Fruit fly (Drosophila melanogaster) whole organism, embryonic: ENCODE data around the gene tj.

Source experiments
- ATbp ChIP-seq: fragments of 200-800 bp; sonication (Bioruptor generic); optimal IDR thresholded peaks from 2 replicates; lab custom pipeline; 2017; ENCODE audit warnings: missing biosample characterization, mild to moderate bottlenecking, missing genetic modification characterization, missing genetic modification reagents
- Aef1 ChIP-seq: fragments of 200-800 bp; sonication (Bioruptor generic); IDR thresholded peaks from 3 replicates; pipeline ENCODE4 v1.3.6; 2022; ENCODE audit warnings: missing biosample characterization, missing genetic modification characterization
- CG11247 ChIP-seq: fragments of 200-800 bp; sonication (Bioruptor generic); IDR thresholded peaks from 2 replicates; pipeline ENCODE4 v1.3.6; 2022; ENCODE audit warnings: missing biosample characterization, missing genetic modification characterization
- CG11504 ChIP-seq: fragments of 200-800 bp; sonication (Bioruptor generic); optimal IDR thresholded peaks from 3 replicates; lab custom pipeline; 2019; ENCODE audit warnings: missing biosample characterization, mild to moderate bottlenecking, missing genetic modification characterization, moderate library complexity
- CG15514 ChIP-seq: fragments of 200-800 bp; sonication (Bioruptor generic); optimal IDR thresholded peaks from 3 replicates; lab custom pipeline; 2017; ENCODE audit warnings: missing biosample characterization, missing genetic modification characterization, mild to moderate bottlenecking, moderate library complexity, missing genetic modification reagents
- CG17912 ChIP-seq: fragments of 200-800 bp; sonication (Bioruptor generic); optimal IDR thresholded peaks from 2 replicates; lab custom pipeline; 2018; ENCODE audit warnings: missing biosample characterization, mild to moderate bottlenecking, missing genetic modification characterization
- CG2889 ChIP-seq: fragments of 200-800 bp; sonication (Bioruptor generic); IDR thresholded peaks from 3 replicates; pipeline ENCODE4 v1.3.6; 2022; ENCODE audit warnings: missing biosample characterization, missing genetic modification characterization
- CG4282 ChIP-seq: fragments of 200-800 bp; sonication (Bioruptor generic); optimal IDR thresholded peaks from 2 replicates; lab custom pipeline; 2016; ENCODE audit warnings: missing biosample characterization, missing genetic modification characterization
- CG4360 ChIP-seq: fragments of 200-800 bp; sonication (Bioruptor generic); IDR thresholded peaks from 2 replicates; pipeline ENCODE4 v1.3.6; 2022; ENCODE audit warnings: missing biosample characterization, missing genetic modification characterization
- CG5245 ChIP-seq: fragments of 200-800 bp; sonication (Bioruptor generic); optimal IDR thresholded peaks from 3 replicates; lab custom pipeline; 2016; ENCODE audit warnings: missing biosample characterization, missing genetic modification characterization
- CG7786 ChIP-seq: fragments of 200-800 bp; sonication (Bioruptor generic); optimal IDR thresholded peaks from 2 replicates; lab custom pipeline; 2016; ENCODE audit warnings: missing biosample characterization, missing genetic modification characterization
- D ChIP-seq, 2 experiments: fragments of 200-800 bp in 1 of 2; fragments of >200 bp in 1 of 2; sonication (Bioruptor generic) in 1 of 2; optimal IDR thresholded peaks; 2 replicates in 1 of 2; 3 replicates in 1 of 2; lab custom pipeline; 2017; ENCODE audit warnings: mild to moderate bottlenecking in 1 of 2, missing biosample characterization in 1 of 2, missing genetic modification characterization in 1 of 2, missing genetic modification reagents in 1 of 2
- Deaf1 ChIP-seq: fragments of 200-800 bp; optimal IDR thresholded peaks from 3 replicates; lab custom pipeline; 2019; ENCODE audit warnings: missing biosample characterization, mild to moderate bottlenecking, missing genetic modification characterization, moderate library complexity
- HLH4C ChIP-seq: fragments of 200-800 bp; sonication (Bioruptor generic); IDR thresholded peaks from 3 replicates; pipeline ENCODE4 v1.3.6; 2022; ENCODE audit warnings: missing biosample characterization, missing genetic modification characterization; ENCODE audit not compliant: partially characterized antibody
- HLHmδ ChIP-seq: fragments of 200-800 bp; sonication (Bioruptor generic); optimal IDR thresholded peaks from 2 replicates; lab custom pipeline; 2018; ENCODE audit warnings: missing biosample characterization, mild to moderate bottlenecking, missing genetic modification characterization, moderate library complexity
- Lhr ChIP-seq: fragments of 200-800 bp; sonication (Bioruptor generic); optimal IDR thresholded peaks from 3 replicates; lab custom pipeline; 2017; ENCODE audit warnings: mild to moderate bottlenecking, missing biosample characterization, missing genetic modification reagents, missing genetic modification characterization
- MTF-1 ChIP-seq: fragments of 200-800 bp; sonication (Bioruptor generic); optimal IDR thresholded peaks from 2 replicates; lab custom pipeline; 2018; ENCODE audit warnings: missing biosample characterization, mild to moderate bottlenecking, missing genetic modification characterization, borderline replicate concordance
- NC2α ChIP-seq: fragments of 200-800 bp; sonication (Bioruptor generic); optimal IDR thresholded peaks from 2 replicates; lab custom pipeline; 2016; ENCODE audit warnings: missing biosample characterization, missing genetic modification characterization
- NFAT ChIP-seq: fragments of 200-800 bp; sonication (Bioruptor generic); IDR thresholded peaks from 2 replicates; pipeline ENCODE4 v1.3.6; 2022; ENCODE audit warnings: missing biosample characterization, missing genetic modification characterization
- Nf-YB ChIP-seq: fragments of 200-800 bp; sonication (Bioruptor generic); optimal IDR thresholded peaks from 3 replicates; lab custom pipeline; 2019; ENCODE audit warnings: missing biosample characterization, mild to moderate bottlenecking, missing genetic modification characterization, moderate library complexity
- Nf-YC ChIP-seq: fragments of 200-800 bp; optimal IDR thresholded peaks from 3 replicates; lab custom pipeline; 2019; ENCODE audit warnings: missing biosample characterization, mild to moderate bottlenecking, missing genetic modification characterization, moderate library complexity
- Optix ChIP-seq: fragments of 200-800 bp; sonication (Bioruptor generic); IDR thresholded peaks from 3 replicates; pipeline ENCODE4 v1.3.6; 2022; ENCODE audit warnings: missing biosample characterization, missing genetic modification characterization
- TFAM ChIP-seq: fragments of 200-800 bp; sonication (Bioruptor generic); optimal IDR thresholded peaks from 2 replicates; lab custom pipeline; 2017; ENCODE audit warnings: missing biosample characterization, missing genetic modification characterization, inconsistent platforms
- Trl ChIP-seq, 3 experiments: fragments of >200 bp in 2 of 3; fragments of 200-800 bp in 1 of 3; sonication (Bioruptor generic) in 1 of 3; optimal IDR thresholded peaks; 2 replicates in 1 of 3; 3 replicates in 2 of 3; lab custom pipeline; 2016 to 2017; ENCODE audit warnings: missing biosample characterization in 1 of 3, missing genetic modification characterization in 1 of 3
- abd-A ChIP-seq: fragments of 200-800 bp; sonication (Bioruptor generic); optimal IDR thresholded peaks from 3 replicates; lab custom pipeline; 2019; ENCODE audit warnings: missing biosample characterization, mild to moderate bottlenecking, missing genetic modification characterization, moderate library complexity
- ato ChIP-seq: fragments of 200-800 bp; sonication (Bioruptor generic); IDR thresholded peaks from 2 replicates; pipeline ENCODE4 v1.3.6; 2022; ENCODE audit warnings: missing biosample characterization, missing genetic modification characterization; ENCODE audit not compliant: partially characterized antibody
- cg ChIP-seq: fragments of 200-800 bp; sonication (Bioruptor generic); optimal IDR thresholded peaks from 3 replicates; lab custom pipeline; 2019; ENCODE audit warnings: missing biosample characterization, mild to moderate bottlenecking, missing genetic modification characterization, moderate library complexity
- chinmo ChIP-seq: fragments of 200-800 bp; sonication (Bioruptor generic); IDR thresholded peaks from 4 replicates; pipeline ENCODE4 v1.3.6; 2022; ENCODE audit warnings: missing biosample characterization, missing genetic modification characterization; ENCODE audit not compliant: partially characterized antibody
- crp ChIP-seq, 2 experiments: fragments of 200-800 bp; sonication (Bioruptor generic); optimal IDR thresholded peaks; 2 replicates in 1 of 2; 3 replicates in 1 of 2; lab custom pipeline; 2017; ENCODE audit warnings: missing biosample characterization in 2 of 2, missing genetic modification characterization in 2 of 2, mild to moderate bottlenecking in 1 of 2, moderate library complexity in 1 of 2
- dpn ChIP-seq, 2 experiments: fragments of 200-800 bp; sonication (Bioruptor generic); optimal IDR thresholded peaks; 3 replicates each; lab custom pipeline; 2016; ENCODE audit warnings: missing biosample characterization in 2 of 2, missing genetic modification characterization in 2 of 2
- dysf ChIP-seq: fragments of 200-800 bp; sonication (Bioruptor generic); IDR thresholded peaks from 3 replicates; pipeline ENCODE4 v1.3.6; 2022; ENCODE audit warnings: missing biosample characterization, missing genetic modification characterization
- ems ChIP-seq: fragments of 200-800 bp; sonication (Bioruptor generic); optimal IDR thresholded peaks from 3 replicates; lab custom pipeline; 2016; ENCODE audit warnings: missing biosample characterization, missing genetic modification characterization
- eve ChIP-seq, 2 experiments: fragments of >200 bp; optimal IDR thresholded peaks; 2 replicates each; lab custom pipeline; 2017; ENCODE audit warnings: missing biosample characterization in 2 of 2, missing genetic modification characterization in 2 of 2
- ewg ChIP-seq: fragments of 200-800 bp; sonication (Bioruptor generic); optimal IDR thresholded peaks from 3 replicates; lab custom pipeline; 2017; ENCODE audit warnings: mild to moderate bottlenecking, missing biosample characterization, missing genetic modification reagents, missing genetic modification characterization
- gsb-n ChIP-seq: fragments of 200-800 bp; sonication (Bioruptor generic); optimal IDR thresholded peaks from 3 replicates; lab custom pipeline; 2018; ENCODE audit warnings: missing biosample characterization, mild to moderate bottlenecking, missing genetic modification characterization
- hth ChIP-seq: fragments of >200 bp; optimal IDR thresholded peaks from 2 replicates; lab custom pipeline; 2017; ENCODE audit warnings: inconsistent platforms
- kni ChIP-seq: fragments of 200-800 bp; sonication (Bioruptor generic); optimal IDR thresholded peaks from 3 replicates; lab custom pipeline; 2017; ENCODE audit warnings: mild to moderate bottlenecking, missing biosample characterization, missing genetic modification reagents, missing genetic modification characterization
- mld ChIP-seq: fragments of 200-800 bp; sonication (Bioruptor generic); IDR thresholded peaks from 3 replicates; pipeline ENCODE4 v1.3.6; 2022; ENCODE audit warnings: missing biosample characterization, missing genetic modification characterization; ENCODE audit not compliant: partially characterized antibody
- pho ChIP-seq: fragments of 200-800 bp; sonication (Bioruptor generic); optimal IDR thresholded peaks from 2 replicates; lab custom pipeline; 2016; ENCODE audit warnings: missing biosample characterization, missing genetic modification characterization
- ranshi ChIP-seq: fragments of 200-800 bp; sonication (Bioruptor generic); IDR thresholded peaks from 2 replicates; pipeline ENCODE4 v1.3.6; 2022; ENCODE audit warnings: missing biosample characterization, missing genetic modification characterization
- sens ChIP-seq: fragments of 200-800 bp; sonication (Bioruptor generic); peaks from one replicate; lab custom pipeline; 2016; ENCODE audit warnings: missing biosample characterization, missing genetic modification characterization
- sima ChIP-seq: fragments of 200-800 bp; sonication (Bioruptor generic); optimal IDR thresholded peaks from 2 replicates; lab custom pipeline; 2016; ENCODE audit warnings: missing biosample characterization, missing genetic modification characterization
- slbo ChIP-seq: fragments of 200-800 bp; sonication (Bioruptor generic); IDR thresholded peaks from 2 replicates; pipeline ENCODE4 v1.3.6; 2022; ENCODE audit warnings: missing biosample characterization, missing genetic modification characterization
- tup ChIP-seq: fragments of 200-800 bp; sonication (Bioruptor generic); optimal IDR thresholded peaks from 2 replicates; lab custom pipeline; 2016; ENCODE audit warnings: missing biosample characterization, mild to moderate bottlenecking, missing genetic modification characterization, moderate library complexity
- wor ChIP-seq: fragments of 200-800 bp; sonication (Bioruptor generic); IDR thresholded peaks from 2 replicates; pipeline ENCODE4 v1.3.6; 2022; ENCODE audit warnings: missing biosample characterization, missing genetic modification characterization

tj gene

DNA sequence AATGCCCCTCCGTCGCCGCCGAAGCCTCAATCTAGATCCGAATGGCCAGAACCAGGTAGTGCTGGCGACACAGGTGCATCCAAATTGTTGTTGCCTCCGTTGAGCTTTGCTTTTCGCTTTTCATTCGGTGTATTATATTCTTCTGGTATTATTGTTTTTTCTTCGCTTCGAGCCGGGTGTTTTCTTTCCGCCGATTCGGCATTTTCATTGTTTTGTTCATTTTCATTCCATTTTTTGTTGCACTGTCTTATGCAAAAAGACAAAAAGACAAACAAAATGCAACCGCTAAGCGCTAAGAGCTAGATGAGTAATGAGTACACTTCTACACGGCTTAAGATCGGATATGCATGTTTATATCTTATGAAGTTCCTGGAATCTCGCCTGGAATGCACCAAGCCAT lies 8.2 kb downstream of the tj start (continued):
- TF ChIP-seq Lhr (GFP tag; lab: Kevin White, UChicago) (no peak), crp (GFP tag; optimal IDR thresholded peaks at IDR 0.05; lab: Kevin White, UChicago) (no peak), NFAT (GFP tag; lab: Robert Waterston, UW) (no peak), pho (GFP tag; lab: Kevin White, UChicago) (no peak)

DNA sequence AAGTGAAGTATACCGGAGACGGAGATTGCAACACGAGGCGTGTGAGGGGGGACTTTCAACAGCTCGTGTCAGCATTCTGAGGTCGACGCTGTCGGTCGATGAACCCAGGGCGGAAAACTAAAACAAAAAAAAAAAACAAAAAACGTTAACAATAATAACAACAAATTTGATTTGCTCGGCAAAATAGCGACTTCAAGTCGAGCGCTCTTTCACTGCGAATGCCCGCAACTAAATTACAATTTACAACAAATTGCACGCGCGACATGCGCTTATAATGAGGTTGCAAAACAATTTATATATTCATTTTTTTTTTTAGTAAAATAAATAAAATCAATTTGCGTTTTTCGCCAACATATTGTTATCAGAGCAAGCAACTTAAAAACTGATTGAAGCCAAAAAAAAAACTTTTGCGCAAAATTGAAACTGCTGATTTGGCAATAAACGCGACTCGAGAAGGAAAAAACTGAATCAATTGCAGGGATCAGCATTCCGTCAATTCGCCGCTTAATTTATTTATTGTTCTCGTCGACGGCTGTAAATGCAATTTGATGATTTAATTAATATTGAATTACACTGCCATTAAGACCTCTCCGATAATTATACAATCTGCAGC lies 9.4 kb downstream of the tj start:
- TF ChIP-seq Optix (GFP tag; lab: Robert Waterston, UW) (no peak), TFAM (no peak), dysf (GFP tag; lab: Robert Waterston, UW) (no peak), kni (no peak), tup (no peak), CG2889 (GFP tag; lab: Robert Waterston, UW) (no peak), NC2α (no peak), ems (GFP tag; lab: Kevin White, UChicago) (no peak), CG4282 (GFP tag; lab: Kevin White, UChicago) (no peak), mld (GFP tag; lab: Robert Waterston, UW) (no peak), wor (GFP tag; lab: Robert Waterston, UW) (no peak), hth (lab: Kevin White, UChicago) (no peak), MTF-1 (GFP tag; lab: Kevin White, UChicago) (no peak), HLHmδ (GFP tag; lab: Kevin White, UChicago) (no peak), CG17912 (GFP tag; lab: Kevin White, UChicago) (no peak), sens (GFP tag; lab: Kevin White, UChicago) (no peak), CG11247 (GFP tag; lab: Robert Waterston, UW) (no peak), dpn (GFP tag; optimal IDR thresholded peaks at IDR 0.05; lab: Kevin White, UChicago) (no peak), sima (no peak), eve (GFP tag; optimal IDR thresholded peaks at IDR 0.05; lab: Kevin White, UChicago) (no peak)
- TF ChIP-seq, all 482 proteins: peak for 0

DNA sequence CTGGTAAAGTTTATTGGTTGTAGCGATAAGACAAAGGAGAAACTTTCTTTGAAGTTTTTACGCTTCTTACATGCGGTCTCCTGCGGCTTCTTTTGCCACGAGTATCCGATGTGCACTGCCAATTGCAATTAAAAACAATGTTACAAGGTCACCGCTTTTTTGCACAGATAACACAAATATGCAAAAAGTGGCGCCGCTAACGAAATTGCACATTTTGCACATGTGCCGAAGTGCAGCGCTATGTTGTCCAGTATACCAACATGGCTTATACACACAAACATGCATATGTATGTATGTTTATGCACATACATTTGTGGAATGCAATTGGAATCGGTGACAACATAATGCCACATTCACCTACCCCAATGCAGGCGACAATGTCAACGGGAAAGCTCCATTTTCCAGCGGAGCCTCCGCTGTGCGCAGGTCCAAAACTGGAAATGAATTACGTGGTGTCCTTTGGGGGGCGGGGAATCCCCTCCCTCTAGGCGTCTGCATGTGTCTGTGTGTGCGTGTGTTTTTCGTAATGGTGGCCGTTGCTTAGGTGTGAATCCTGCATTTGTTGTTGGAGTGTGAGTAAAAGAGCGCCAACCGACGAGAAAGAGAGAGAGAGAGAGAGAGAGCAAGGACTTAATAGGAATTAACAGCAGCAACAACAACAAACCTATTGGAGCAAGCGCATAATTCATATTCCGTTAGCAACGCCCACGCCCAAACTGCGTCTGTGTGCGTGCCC lies 15.3 kb downstream of the tj start:
- peak; percentile 91 for TF ChIP-seq Nf-YC (tag; lab: Kevin White, UChicago)
- TF ChIP-seq HLH4C (GFP tag; lab: Robert Waterston, UW), result no peak
- no peak for TF ChIP-seq ATbp (GFP tag; lab: Kevin White, UChicago)
- peak; percentile 65 for TF ChIP-seq CG4360
- TF ChIP-seq slbo, result no peak
- no peak for TF ChIP-seq CG15514 (GFP tag; lab: Kevin White, UChicago)
- peak; percentile 51 for TF ChIP-seq D (optimal IDR thresholded peaks at IDR 0.05; lab: Kevin White, UChicago)
- TF ChIP-seq D (GFP tag; optimal IDR thresholded peaks at IDR 0.05; lab: Kevin White, UChicago), result no peak
- TF ChIP-seq Aef1, result no peak
- no peak for TF ChIP-seq CG11504
- TF ChIP-seq ato (GFP tag; lab: Robert Waterston, UW), result no peak
- TF ChIP-seq Nf-YB (GFP tag; lab: Kevin White, UChicago), result peak; percentile 81
- no peak for TF ChIP-seq ranshi (GFP tag; lab: Robert Waterston, UW)
- TF ChIP-seq Trl (optimal IDR thresholded peaks at IDR 0.05; lab: Kevin White, UChicago), result peak; percentile 14 to 51
- no peak for TF ChIP-seq Trl (GFP tag; optimal IDR thresholded peaks at IDR 0.05; lab: Kevin White, UChicago)
- peak; percentile 57 for TF ChIP-seq Deaf1 (tag; lab: Kevin White, UChicago)
- TF ChIP-seq cg (GFP tag; lab: Kevin White, UChicago), result peak; percentile 66
- peak; percentile 79 for TF ChIP-seq ewg (GFP tag; lab: Kevin White, UChicago)
- TF ChIP-seq CG7786, result no peak
- TF ChIP-seq abd-A, result peak; percentile 83
- TF ChIP-seq gsb-n (tag; lab: Kevin White, UChicago), result no peak
- TF ChIP-seq CG5245, result no peak
- 0 out of 4 replicates have a peak, but pooled peaks have one; percentile 23 for TF ChIP-seq chinmo (GFP tag; lab: Robert Waterston, UW)
